Fruit fly (Drosophila melanogaster) whole organism, prepupa: ENCODE results near the gene TTLL6B.

Experiments used
- CG10631 ChIP-seq: fragments of 200-800 bp; sonication (Bioruptor generic); optimal IDR thresholded peaks from 2 replicates; lab custom pipeline; 2016; ENCODE audit warnings: missing biosample characterization, missing genetic modification characterization
- CG1621 ChIP-seq: fragments of 200-800 bp; sonication (Bioruptor generic); optimal IDR thresholded peaks from 3 replicates; lab custom pipeline; 2018; ENCODE audit warnings: missing biosample characterization, mild to moderate bottlenecking, missing genetic modification characterization
- CG31627 ChIP-seq: fragments of 200-800 bp; sonication (Bioruptor generic); optimal IDR thresholded peaks from 3 replicates; lab custom pipeline; 2016; ENCODE audit warnings: missing biosample characterization, missing genetic modification characterization
- CG4318 ChIP-seq: fragments of 200-800 bp; sonication (Bioruptor generic); optimal IDR thresholded peaks from 3 replicates; lab custom pipeline; 2017; ENCODE audit warnings: missing biosample characterization, mild to moderate bottlenecking, missing genetic modification characterization
- CG8319 ChIP-seq: fragments of 200-800 bp; sonication (Bioruptor generic); optimal IDR thresholded peaks from 3 replicates; lab custom pipeline; 2016; ENCODE audit warnings: missing biosample characterization, missing genetic modification characterization
- Eip93F ChIP-seq: fragments of 200-800 bp; sonication (Bioruptor generic); optimal IDR thresholded peaks from 2 replicates; lab custom pipeline; 2016; ENCODE audit warnings: missing biosample characterization, mild to moderate bottlenecking, missing genetic modification characterization
- Ets21C ChIP-seq: fragments of 200-800 bp; sonication (Bioruptor generic); optimal IDR thresholded peaks from 3 replicates; lab custom pipeline; 2016; ENCODE audit warnings: missing biosample characterization, missing genetic modification characterization
- Ets96B ChIP-seq: fragments of 200-800 bp; optimal IDR thresholded peaks from 2 replicates; lab custom pipeline; 2019; ENCODE audit warnings: missing biosample characterization, mild to moderate bottlenecking, missing genetic modification characterization, moderate library complexity
- Sox102F ChIP-seq: fragments of 200-800 bp; sonication (Bioruptor generic); optimal IDR thresholded peaks from 2 replicates; lab custom pipeline; 2016; ENCODE audit warnings: missing biosample characterization, mild to moderate bottlenecking, missing genetic modification characterization
- fd85E ChIP-seq: fragments of 200-800 bp; sonication (Bioruptor generic); optimal IDR thresholded peaks from 3 replicates; lab custom pipeline; 2016; ENCODE audit warnings: missing biosample characterization, missing genetic modification characterization
- lz ChIP-seq: fragments of 200-800 bp; sonication (Bioruptor generic); optimal IDR thresholded peaks from 3 replicates; lab custom pipeline; 2016; ENCODE audit warnings: missing biosample characterization, missing genetic modification characterization
- salr ChIP-seq, 2 experiments: fragments of 200-800 bp; sonication (Bioruptor generic); optimal IDR thresholded peaks; 3 replicates each; lab custom pipeline; 2016 to 2018; ENCODE audit warnings: missing biosample characterization in 2 of 2, missing genetic modification characterization in 2 of 2, mild to moderate bottlenecking in 1 of 2
- ss ChIP-seq, 2 experiments: fragments of 200-800 bp; sonication (Bioruptor generic); optimal IDR thresholded peaks; 2 replicates in 1 of 2; 3 replicates in 1 of 2; lab custom pipeline; 2017 to 2018; ENCODE audit warnings: mild to moderate bottlenecking in 2 of 2, missing biosample characterization in 2 of 2, missing genetic modification characterization in 2 of 2, moderate library complexity in 1 of 2
- topi ChIP-seq: fragments of 200-800 bp; sonication (Bioruptor generic); optimal IDR thresholded peaks from 3 replicates; lab custom pipeline; 2016; ENCODE audit warnings: missing biosample characterization, missing genetic modification characterization

dm6 chr3R:27229368-27229767 lies 21.4 kb downstream of the TTLL6B start, which contains the start of gene CG42814:
- no peak for TF ChIP-seq CG10631 (GFP tag; lab: Kevin White, UChicago)
- no peak for TF ChIP-seq CG1621
- TF ChIP-seq salr (GFP tag; optimal IDR thresholded peaks at IDR 0.05; lab: Kevin White, UChicago) = no peak
- no peak for TF ChIP-seq topi (GFP tag; lab: Kevin White, UChicago)
- no peak for TF ChIP-seq Sox102F (GFP tag; lab: Kevin White, UChicago)
- no peak for TF ChIP-seq CG4318 (GFP tag; lab: Kevin White, UChicago)
- TF ChIP-seq Ets21C (GFP tag; lab: Kevin White, UChicago) = no peak
- TF ChIP-seq ss (GFP tag; optimal IDR thresholded peaks at IDR 0.05; lab: Kevin White, UChicago) = no peak
- TF ChIP-seq Ets96B = no peak
- no peak for TF ChIP-seq fd85E (GFP tag; lab: Kevin White, UChicago)
- TF ChIP-seq CG8319 (GFP tag; lab: Kevin White, UChicago) = no peak
- no peak for TF ChIP-seq Eip93F (GFP tag; lab: Kevin White, UChicago)
- no peak for TF ChIP-seq lz (GFP tag; lab: Kevin White, UChicago)
- no peak for TF ChIP-seq CG31627 (GFP tag; lab: Kevin White, UChicago)
